Worm (Caenorhabditis elegans) whole organism, L4 larva: ENCODE data around the gene dnc-1.

Experiments used
- F26F4.8 ChIP-seq: fragments of 200-800 bp; sonication (Bioruptor generic); conservative IDR thresholded peaks from 2 replicates; pipeline ENCODE4 v1.3.6; 2022; ENCODE audit warnings: missing genetic modification characterization, missing compliant biosample characterization
- F37D6.2 ChIP-seq: sonication (generic microtip); optimal IDR thresholded peaks from 2 replicates; lab custom pipeline; 2016; ENCODE audit warnings: mild to moderate bottlenecking, missing genetic modification characterization, missing compliant biosample characterization
- F49E8.2 ChIP-seq: sonication (generic microtip); optimal IDR thresholded peaks from 2 replicates; lab custom pipeline; 2016; ENCODE audit warnings: missing compliant biosample characterization, mild to moderate bottlenecking, missing genetic modification characterization, borderline replicate concordance
- R02D3.7 ChIP-seq: fragments of 150-350 bp; sonication (generic microtip); optimal IDR thresholded peaks from 3 replicates; lab custom pipeline; 2014; ENCODE audit warnings: missing biosample characterization, missing genetic modification characterization
- T20F7.1 ChIP-seq: fragments of 200-800 bp; sonication (Bioruptor generic); optimal IDR thresholded peaks from 2 replicates; lab custom pipeline; 2018; ENCODE audit warnings: mild to moderate bottlenecking, missing genetic modification characterization, missing compliant biosample characterization
- Y105C5A.15 ChIP-seq: fragments of 200-800 bp; sonication (Bioruptor generic); IDR thresholded peaks from 2 replicates; pipeline ENCODE4 v1.3.6; 2022; ENCODE audit warnings: missing genetic modification characterization, missing compliant biosample characterization
- Y5F2A.4 ChIP-seq: fragments of 200-800 bp; sonication (Bioruptor generic); optimal IDR thresholded peaks from 2 replicates; lab custom pipeline; 2018; ENCODE audit warnings: mild to moderate bottlenecking, missing genetic modification characterization, missing compliant biosample characterization
- ZK337.2 ChIP-seq: fragments of 200-800 bp; sonication (Bioruptor generic); IDR thresholded peaks from 2 replicates; pipeline ENCODE4 v1.3.6; 2022; ENCODE audit warnings: missing genetic modification reagents, missing genetic modification characterization, missing compliant biosample characterization
- aha-1 ChIP-seq: fragments of 150-350 bp; peaks from one replicate; lab custom pipeline; 2014; ENCODE audit warnings: missing biosample characterization, missing genetic modification characterization
- ceh-32 ChIP-seq: sonication (generic microtip); optimal IDR thresholded peaks from 2 replicates; lab custom pipeline; 2016; ENCODE audit warnings: mild to moderate bottlenecking, missing genetic modification characterization, missing compliant biosample characterization; ENCODE audit not compliant: poor library complexity
- ceh-44 ChIP-seq: fragments of 200-800 bp; sonication (Bioruptor generic); IDR thresholded peaks from 2 replicates; pipeline ENCODE4 v1.3.6; 2022; ENCODE audit warnings: missing genetic modification reagents, missing genetic modification characterization, missing compliant biosample characterization
- ces-1 ChIP-seq: fragments of 150-350 bp; sonication (generic microtip); optimal IDR thresholded peaks from 4 replicates; lab custom pipeline; 2014; ENCODE audit warnings: missing biosample characterization, missing genetic modification reagents, missing genetic modification characterization
- cey-2 ChIP-seq: sonication (generic microtip); optimal IDR thresholded peaks from 3 replicates; lab custom pipeline; 2017; ENCODE audit warnings: missing genetic modification characterization, mild to moderate bottlenecking, missing compliant biosample characterization, antibody characterized with exemption, borderline replicate concordance; ENCODE audit not compliant: insufficient read depth
- ctbp-1 ChIP-seq: fragments of 200-800 bp; sonication (Bioruptor generic); IDR thresholded peaks from 2 replicates; pipeline ENCODE4 v1.3.6; 2022; ENCODE audit warnings: missing genetic modification reagents, missing genetic modification characterization, missing compliant biosample characterization
- daf-16 ChIP-seq, 3 experiments: sonication (generic microtip); optimal IDR thresholded peaks; 2 replicates each; lab custom pipeline; 2016 to 2017; ENCODE audit warnings: missing genetic modification characterization in 3 of 3, missing genetic modification reagents in 3 of 3, mild to moderate bottlenecking in 2 of 3, missing compliant biosample characterization in 2 of 3, missing biosample characterization in 1 of 3, moderate library complexity in 1 of 3
- dmd-8 ChIP-seq: fragments of 200-800 bp; sonication (Bioruptor generic); IDR thresholded peaks from 2 replicates; pipeline ENCODE4 v1.3.6; 2022; ENCODE audit warnings: missing genetic modification characterization, missing compliant biosample characterization
- dpl-1 ChIP-seq: fragments of 150-350 bp; optimal IDR thresholded peaks from 2 replicates; lab custom pipeline; 2014; ENCODE audit warnings: missing biosample characterization, missing genetic modification reagents, missing genetic modification characterization
- duxl-1 ChIP-seq: sonication (generic microtip); optimal IDR thresholded peaks from 2 replicates; lab custom pipeline; 2016; ENCODE audit warnings: mild to moderate bottlenecking, missing genetic modification characterization, moderate library complexity, missing compliant biosample characterization; ENCODE audit not compliant: poor library complexity
- fkh-10 ChIP-seq: fragments of 150-350 bp; optimal IDR thresholded peaks from 2 replicates; lab custom pipeline; 2014; ENCODE audit warnings: missing biosample characterization, missing genetic modification reagents, missing genetic modification characterization
- hlh-11 ChIP-seq: fragments of 200-800 bp; sonication (Bioruptor generic); optimal IDR thresholded peaks from 2 replicates; lab custom pipeline; 2018; ENCODE audit warnings: mild to moderate bottlenecking, missing genetic modification characterization, missing compliant biosample characterization
- hlh-30 ChIP-seq: sonication (generic microtip); optimal IDR thresholded peaks from 2 replicates; lab custom pipeline; 2017; ENCODE audit warnings: antibody characterized with exemption, mild to moderate bottlenecking, missing genetic modification characterization, missing compliant biosample characterization; ENCODE audit not compliant: insufficient read depth
- lim-7 ChIP-seq: fragments of 200-800 bp; sonication (Bioruptor generic); IDR thresholded peaks from 2 replicates; pipeline ENCODE4 v1.3.6; 2022; ENCODE audit warnings: missing genetic modification characterization, missing compliant biosample characterization
- lin-13 ChIP-seq: fragments of 150-350 bp; optimal IDR thresholded peaks from 2 replicates; lab custom pipeline; 2014; ENCODE audit warnings: missing biosample characterization, missing genetic modification reagents, missing genetic modification characterization
- lin-29 ChIP-seq: fragments of 200-800 bp; sonication (Bioruptor generic); IDR thresholded peaks from 2 replicates; pipeline ENCODE4 v1.3.6; 2022; ENCODE audit warnings: missing genetic modification reagents, missing genetic modification characterization, missing compliant biosample characterization
- lin-38 ChIP-seq: fragments of 200-800 bp; sonication (Bioruptor generic); IDR thresholded peaks from 2 replicates; pipeline ENCODE4 v1.3.6; 2022; ENCODE audit warnings: missing genetic modification reagents, missing genetic modification characterization, missing compliant biosample characterization
- mes-2 ChIP-seq: sonication (generic microtip); optimal IDR thresholded peaks from 2 replicates; lab custom pipeline; 2016; ENCODE audit warnings: missing genotype, mild to moderate bottlenecking, missing genetic modification characterization, missing compliant biosample characterization; ENCODE audit not compliant: poor library complexity, severe bottlenecking
- mxl-3 ChIP-seq: fragments of 200-800 bp; sonication (Bioruptor generic); optimal IDR thresholded peaks from 2 replicates; lab custom pipeline; 2018; ENCODE audit warnings: mild to moderate bottlenecking, missing genetic modification characterization, missing compliant biosample characterization
- nhr-11 ChIP-seq: fragments of 150-350 bp; optimal IDR thresholded peaks from 2 replicates; lab custom pipeline; 2014; ENCODE audit warnings: missing biosample characterization, missing genetic modification characterization
- nhr-237 ChIP-seq: sonication (generic microtip); optimal IDR thresholded peaks from 2 replicates; lab custom pipeline; 2017; ENCODE audit warnings: missing biosample characterization, missing genetic modification characterization
- nhr-25 ChIP-seq: sonication (generic microtip); optimal IDR thresholded peaks from 2 replicates; lab custom pipeline; 2017; ENCODE audit warnings: missing genetic modification characterization, mild to moderate bottlenecking, missing compliant biosample characterization, antibody characterized with exemption, moderate library complexity, borderline replicate concordance; ENCODE audit not compliant: insufficient read depth
- nhr-48 ChIP-seq: sonication (generic microtip); optimal IDR thresholded peaks from 2 replicates; lab custom pipeline; 2016; ENCODE audit warnings: mild to moderate bottlenecking, missing genetic modification characterization, missing compliant biosample characterization
- nhr-77 ChIP-seq: fragments of 150-350 bp; optimal IDR thresholded peaks from 2 replicates; lab custom pipeline; 2014; ENCODE audit warnings: missing biosample characterization, missing genetic modification characterization
- pqm-1 ChIP-seq: sonication (generic microtip); optimal IDR thresholded peaks from 2 replicates; lab custom pipeline; 2017; ENCODE audit warnings: missing biosample characterization, missing genetic modification characterization
- set-16 ChIP-seq: fragments of 200-800 bp; sonication (Bioruptor generic); IDR thresholded peaks from 2 replicates; pipeline ENCODE4 v1.3.6; 2022; ENCODE audit warnings: missing genetic modification reagents, missing genetic modification characterization, missing compliant biosample characterization
- spr-1 ChIP-seq: sonication (generic microtip); optimal IDR thresholded peaks from 2 replicates; lab custom pipeline; 2016; ENCODE audit warnings: mild to moderate bottlenecking, missing genetic modification characterization, missing compliant biosample characterization
- tag-97 ChIP-seq: fragments of 200-800 bp; sonication (Bioruptor generic); IDR thresholded peaks from 2 replicates; pipeline ENCODE4 v1.3.6; 2022; ENCODE audit warnings: missing genetic modification characterization, missing compliant biosample characterization
- tra-1 ChIP-seq: fragments of 200-800 bp; sonication (Bioruptor generic); IDR thresholded peaks from 2 replicates; pipeline ENCODE4 v1.3.6; 2022; ENCODE audit warnings: missing genetic modification reagents, missing genetic modification characterization, missing compliant biosample characterization
- unc-130 ChIP-seq: sonication (generic microtip); optimal IDR thresholded peaks from 2 replicates; lab custom pipeline; 2016; ENCODE audit warnings: missing genetic modification reagents, missing genetic modification characterization, missing compliant biosample characterization
- vab-7 ChIP-seq: fragments of 200-800 bp; sonication (Bioruptor generic); IDR thresholded peaks from 2 replicates; pipeline ENCODE4 v1.3.6; 2022; ENCODE audit warnings: missing genetic modification reagents, missing genetic modification characterization, missing compliant biosample characterization
- zag-1 ChIP-seq: fragments of 150-350 bp; optimal IDR thresholded peaks from 2 replicates; lab custom pipeline; 2014; ENCODE audit warnings: missing biosample characterization, missing genetic modification characterization
- zfp-3 ChIP-seq: fragments of 200-800 bp; sonication (Bioruptor generic); conservative IDR thresholded peaks from 2 replicates; pipeline ENCODE4 v1.3.6; 2022; ENCODE audit warnings: missing genetic modification reagents, missing genetic modification characterization, missing compliant biosample characterization
- zip-2 ChIP-seq: fragments of 150-350 bp; optimal IDR thresholded peaks from 2 replicates; lab custom pipeline; 2014; ENCODE audit warnings: missing biosample characterization, missing genetic modification characterization
- ztf-11 ChIP-seq: fragments of 150-350 bp; optimal IDR thresholded peaks from 2 replicates; lab custom pipeline; 2014; ENCODE audit warnings: missing biosample characterization, missing genetic modification characterization

Gene dnc-1

ce11 chrIV:10933062-10933552 lies at the start of gene dnc-1, which contains the start of gene lsm-7 (continued):
- TF ChIP-seq F37D6.2 (tag; lab: Kevin White, UChicago) (peak; percentile 5), ztf-11 (tag; lab: Kevin White, UChicago) (no peak), ceh-32 (tag; lab: Kevin White, UChicago) (no peak), dpl-1 (GFP tag; lab: Kevin White, UChicago) (peak; percentile 76), lin-13 (GFP tag; lab: Kevin White, UChicago) (peak; percentile 57), tra-1 (GFP tag; lab: Robert Waterston, UW) (no peak), ceh-44 (peak; percentile 79), ctbp-1 (GFP tag; lab: Robert Waterston, UW) (peak; percentile 65; the same call in 1 of the 2 replicates), F26F4.8 (no peak), duxl-1 (tag; lab: Kevin White, UChicago) (no peak), mxl-3 (GFP tag; lab: Kevin White, UChicago) (peak; percentile 8), ces-1 (no peak), ZK337.2 (GFP tag; lab: Robert Waterston, UW) (no peak), cey-2 (tag; lab: Kevin White, UChicago) (no peak), nhr-237 (tag; lab: Kevin White, UChicago) (no peak), Y5F2A.4 (GFP tag; lab: Kevin White, UChicago) (no peak), lin-38 (GFP tag; lab: Robert Waterston, UW) (peak; percentile 74), T20F7.1 (GFP tag; lab: Kevin White, UChicago) (peak; percentile 66), nhr-25 (tag; lab: Kevin White, UChicago) (peak; percentile 2), dmd-8 (peak; percentile 16; the same call in 1 of the 2 replicates), nhr-48 (tag; lab: Kevin White, UChicago) (no peak), aha-1 (tag; lab: Kevin White, UChicago) (no peak), zag-1 (tag; lab: Kevin White, UChicago) (no peak), vab-7 (no peak), fkh-10 (peak; percentile 63), tag-97 (GFP tag; lab: Robert Waterston, UW) (no peak), unc-130 (GFP tag; lab: Kevin White, UChicago) (peak; percentile 6)

ce11 chrIV:10981761-10982160 lies 48.8 kb upstream of the dnc-1 start, which contains the start of gene Y43E12A.2:
Gene Y43E12A.2 (plus strand): TSS chrIV:10982061.
- TF ChIP-seq cey-2 (tag; lab: Kevin White, UChicago) = no peak
- no peak for TF ChIP-seq dpl-1 (GFP tag; lab: Kevin White, UChicago)
- TF ChIP-seq spr-1 (tag; lab: Kevin White, UChicago) = no peak
- TF ChIP-seq, all 104 proteins: peak for 0

- TF ChIP-seq hlh-30 (tag; lab: Kevin White, UChicago) = peak; percentile 4
- TF ChIP-seq lin-29 (GFP tag; lab: Robert Waterston, UW) = no peak
- TF ChIP-seq daf-16 (GFP tag; optimal IDR thresholded peaks at IDR 0.05; lab: Kevin White, UChicago) = no peak
- TF ChIP-seq daf-16 (tag; optimal IDR thresholded peaks at IDR 0.05; lab: Kevin White, UChicago) = peak; percentile 22
- TF ChIP-seq F49E8.2 (tag; lab: Kevin White, UChicago) = no peak
- no peak for TF ChIP-seq pqm-1 (tag; lab: Kevin White, UChicago)
Measured at ce11 chrIV:10980628-10981027, 47.6 kb upstream of the dnc-1 start.

DNA sequence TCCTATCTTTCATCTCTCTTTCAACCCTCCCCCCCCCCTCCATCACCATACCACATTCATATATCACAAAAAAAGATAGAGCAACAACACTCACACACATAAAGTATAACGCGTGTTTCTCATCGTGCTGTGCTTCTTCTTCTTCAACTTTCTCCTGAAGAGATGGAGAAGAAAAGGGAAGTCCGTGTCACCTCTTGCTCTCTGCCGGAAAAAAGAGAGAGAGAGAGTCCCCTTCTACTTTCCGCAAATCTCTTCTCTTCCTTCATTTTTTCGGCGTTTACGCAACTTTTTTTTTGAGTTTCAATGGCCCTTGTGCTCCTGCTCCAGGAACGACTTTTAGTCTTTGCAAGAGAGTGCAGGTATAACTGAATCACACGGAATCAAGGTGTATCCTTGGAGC lies 46.7 kb upstream of the dnc-1 start:
- TF ChIP-seq Y105C5A.15 (no peak), F26F4.8 (no peak), nhr-77 (tag; lab: Kevin White, UChicago) (no peak), vab-7 (no peak), zip-2 (tag; lab: Kevin White, UChicago) (no peak), nhr-11 (tag; lab: Kevin White, UChicago) (no peak), zfp-3 (no peak), daf-16 (GFP tag; optimal IDR thresholded peaks at IDR 0.05; lab: Kevin White, UChicago) (no peak), daf-16 (tag; optimal IDR thresholded peaks at IDR 0.05; lab: Kevin White, UChicago) (no peak), set-16 (GFP tag; lab: Robert Waterston, UW) (no peak), zag-1 (tag; lab: Kevin White, UChicago) (no peak), hlh-11 (tag; lab: Kevin White, UChicago) (peak; percentile 46), ceh-44 (no peak), spr-1 (tag; lab: Kevin White, UChicago) (no peak), mes-2 (tag; lab: Kevin White, UChicago) (peak; percentile 10), Y5F2A.4 (GFP tag; lab: Kevin White, UChicago) (no peak), lim-7 (no peak), dpl-1 (GFP tag; lab: Kevin White, UChicago) (no peak), R02D3.7 (tag; lab: Kevin White, UChicago) (no peak), ctbp-1 (GFP tag; lab: Robert Waterston, UW) (peak; percentile 63; the same call in 1 of the 2 replicates)
